Fruit fly (Drosophila melanogaster): ENCODE data around the gene Mvb12.
A peak's percentile ranks its signal among the peaks of the same experiment; 100 is the strongest.

The Mvb12 gene

dm6 chrX:18094130-18094529 is 7.0 kb downstream of the Mvb12 start:
- no peak for TF ChIP-seq CG7101 (tag; optimal IDR thresholded peaks at IDR 0.05)
- TF ChIP-seq Crg-1 (GFP tag; optimal IDR thresholded peaks at IDR 0.05): no peak
- TF ChIP-seq CG1620 (GFP tag; optimal IDR thresholded peaks at IDR 0.05): no peak
- no peak for TF ChIP-seq CG11617 (GFP tag; optimal IDR thresholded peaks at IDR 0.05)
- no peak for TF ChIP-seq cnc (optimal IDR thresholded peaks at IDR 0.05)
- TF ChIP-seq Clk (GFP tag; optimal IDR thresholded peaks at IDR 0.05): no peak
- no peak for TF ChIP-seq bab1 (GFP tag; optimal IDR thresholded peaks at IDR 0.05)
- no peak for TF ChIP-seq CG7045 (GFP tag; optimal IDR thresholded peaks at IDR 0.05)
- TF ChIP-seq tj (GFP tag; optimal IDR thresholded peaks at IDR 0.05): no peak
- no peak for TF ChIP-seq cic (GFP tag; optimal IDR thresholded peaks at IDR 0.05)
- TF ChIP-seq Mnt (GFP tag; optimal IDR thresholded peaks at IDR 0.05): no peak
- TF ChIP-seq pad (GFP tag; optimal IDR thresholded peaks at IDR 0.05): no peak
- no peak for TF ChIP-seq CG12768 (GFP tag; optimal IDR thresholded peaks at IDR 0.05)
- no peak for TF ChIP-seq ovo (GFP tag; optimal IDR thresholded peaks at IDR 0.05)
- no peak for TF ChIP-seq CG33017 (tag; optimal IDR thresholded peaks at IDR 0.05)

dm6 chrX:18092810-18093222 is 8.3 kb downstream of the Mvb12 start, which contains the start of gene RhoGAP16F:
Gene RhoGAP16F (plus strand): TSS chrX:18093145.
- TF ChIP-seq pad (GFP tag; optimal IDR thresholded peaks at IDR 0.05) (peak; percentile 79), CG5204 (GFP tag; optimal IDR thresholded peaks at IDR 0.05) (peak; percentile 75), bab1 (GFP tag; optimal IDR thresholded peaks at IDR 0.05) (peak; percentile 93), CG1620 (GFP tag; optimal IDR thresholded peaks at IDR 0.05) (peak; percentile 93), Crg-1 (GFP tag; optimal IDR thresholded peaks at IDR 0.05) (peak; percentile 83), CG12768 (GFP tag; optimal IDR thresholded peaks at IDR 0.05) (peak; percentile 77), kay (GFP tag; ENCODE audit: borderline replicate concordance) (peak; percentile 77), CG33017 (tag; optimal IDR thresholded peaks at IDR 0.05) (peak; percentile 73), CG7045 (GFP tag; optimal IDR thresholded peaks at IDR 0.05) (peak; percentile 60), cic (GFP tag; optimal IDR thresholded peaks at IDR 0.05) (peak; percentile 51), tj (GFP tag; optimal IDR thresholded peaks at IDR 0.05) (peak; percentile 68), CG14711 (tag; optimal IDR thresholded peaks at IDR 0.05) (peak; percentile 81), Hr96 (GFP tag; optimal IDR thresholded peaks at IDR 0.05) (peak; percentile 86), ovo (GFP tag; optimal IDR thresholded peaks at IDR 0.05) (peak; percentile 78), cnc (optimal IDR thresholded peaks at IDR 0.05) (no peak), CG7101 (tag; optimal IDR thresholded peaks at IDR 0.05) (peak; percentile 90), Clk (GFP tag; optimal IDR thresholded peaks at IDR 0.05) (no peak), toe (GFP tag; optimal IDR thresholded peaks at IDR 0.05) (peak; percentile 64), Mnt (GFP tag; optimal IDR thresholded peaks at IDR 0.05) (peak; percentile 86), CG11617 (GFP tag; optimal IDR thresholded peaks at IDR 0.05) (peak; percentile 89)

- TF ChIP-seq Mnt (GFP tag; optimal IDR thresholded peaks at IDR 0.05) (no peak), CG7101 (tag; optimal IDR thresholded peaks at IDR 0.05) (no peak), CG12768 (GFP tag; optimal IDR thresholded peaks at IDR 0.05) (no peak), Hr96 (GFP tag; optimal IDR thresholded peaks at IDR 0.05) (no peak), CG33017 (tag; optimal IDR thresholded peaks at IDR 0.05) (no peak), CG5204 (GFP tag; optimal IDR thresholded peaks at IDR 0.05) (no peak), pad (GFP tag; optimal IDR thresholded peaks at IDR 0.05) (no peak), CG11617 (GFP tag; optimal IDR thresholded peaks at IDR 0.05) (no peak), tj (GFP tag; optimal IDR thresholded peaks at IDR 0.05) (no peak), CG14711 (tag; optimal IDR thresholded peaks at IDR 0.05) (no peak), bab1 (GFP tag; optimal IDR thresholded peaks at IDR 0.05) (no peak)
Measured at dm6 chrX:18092126-18092525, 9.0 kb downstream of the Mvb12 start.

dm6 chrX:18091159-18091676 is 9.9 kb downstream of the Mvb12 start, which contains the start of gene scu:
Gene scu (plus strand): TSS chrX:18091259.
- TF ChIP-seq cic (GFP tag; optimal IDR thresholded peaks at IDR 0.05): peak; percentile 18
- peak; percentile 39 for TF ChIP-seq toe (GFP tag; optimal IDR thresholded peaks at IDR 0.05)
- TF ChIP-seq CG5204 (GFP tag; optimal IDR thresholded peaks at IDR 0.05): no peak
- TF ChIP-seq CG11617 (GFP tag; optimal IDR thresholded peaks at IDR 0.05): peak; percentile 52
- peak; percentile 63 for TF ChIP-seq bab1 (GFP tag; optimal IDR thresholded peaks at IDR 0.05)
- TF ChIP-seq CG7045 (GFP tag; optimal IDR thresholded peaks at IDR 0.05): no peak
- peak; percentile 36 for TF ChIP-seq ovo (GFP tag; optimal IDR thresholded peaks at IDR 0.05)
- peak; percentile 25 for TF ChIP-seq pad (GFP tag; optimal IDR thresholded peaks at IDR 0.05)
- peak; percentile 83 for TF ChIP-seq kay (GFP tag; ENCODE audit: borderline replicate concordance)
- peak; percentile 43 for TF ChIP-seq CG7101 (tag; optimal IDR thresholded peaks at IDR 0.05)
- TF ChIP-seq tj (GFP tag; optimal IDR thresholded peaks at IDR 0.05): peak; percentile 56
- TF ChIP-seq Crg-1 (GFP tag; optimal IDR thresholded peaks at IDR 0.05): no peak
- TF ChIP-seq Mnt (GFP tag; optimal IDR thresholded peaks at IDR 0.05): peak; percentile 80
- TF ChIP-seq CG33017 (tag; optimal IDR thresholded peaks at IDR 0.05): peak; percentile 14
- TF ChIP-seq CG12768 (GFP tag; optimal IDR thresholded peaks at IDR 0.05): peak; percentile 89
- TF ChIP-seq Clk (GFP tag; optimal IDR thresholded peaks at IDR 0.05): no peak
- peak; percentile 24 for TF ChIP-seq CG1620 (GFP tag; optimal IDR thresholded peaks at IDR 0.05)
- TF ChIP-seq Hr96 (GFP tag; optimal IDR thresholded peaks at IDR 0.05): peak; percentile 75
- no peak for TF ChIP-seq cnc (optimal IDR thresholded peaks at IDR 0.05)
- TF ChIP-seq CG14711 (tag; optimal IDR thresholded peaks at IDR 0.05): no peak

dm6 chrX:18090333-18090732 is 10.8 kb downstream of the Mvb12 start, which contains the start of gene Swt1:
Gene Swt1 (minus strand): TSS chrX:18090509.
- TF ChIP-seq CG14711 (tag; optimal IDR thresholded peaks at IDR 0.05) (no peak), kay (GFP tag; ENCODE audit: borderline replicate concordance) (no peak), Hr96 (GFP tag; optimal IDR thresholded peaks at IDR 0.05) (no peak), Crg-1 (GFP tag; optimal IDR thresholded peaks at IDR 0.05) (no peak), CG33017 (tag; optimal IDR thresholded peaks at IDR 0.05) (no peak), toe (GFP tag; optimal IDR thresholded peaks at IDR 0.05) (no peak), CG1620 (GFP tag; optimal IDR thresholded peaks at IDR 0.05) (no peak), CG7045 (GFP tag; optimal IDR thresholded peaks at IDR 0.05) (no peak), CG7101 (tag; optimal IDR thresholded peaks at IDR 0.05) (no peak), pad (GFP tag; optimal IDR thresholded peaks at IDR 0.05) (no peak), tj (GFP tag; optimal IDR thresholded peaks at IDR 0.05) (no peak), CG5204 (GFP tag; optimal IDR thresholded peaks at IDR 0.05) (no peak), bab1 (GFP tag; optimal IDR thresholded peaks at IDR 0.05) (no peak), CG12768 (GFP tag; optimal IDR thresholded peaks at IDR 0.05) (no peak), cnc (optimal IDR thresholded peaks at IDR 0.05) (no peak), cic (GFP tag; optimal IDR thresholded peaks at IDR 0.05) (no peak)
